Fruit fly (Drosophila melanogaster) S2 (cell line): Measurements from ENCODE around the gene CCAP.

ENCODE experiments used
- CG8478 ChIP-seq: fragments of >200 bp; optimal IDR thresholded peaks from 2 replicates; lab custom pipeline; 2018
- CTCF ChIP-seq, 2 experiments: fragments of >200 bp; optimal IDR thresholded peaks; 2 replicates each; lab custom pipeline; 2018

CCAP gene

dm6 chr3R:22724149-22724973 is 22.5 kb upstream of the CCAP start, which contains the start of gene Irp-1A:
Gene Irp-1A, minus strand, starts transcription at chr3R:22724587.
- TF ChIP-seq CTCF (optimal IDR thresholded peaks at IDR 0.05; lab: Kevin White, UChicago) (no peak), CG8478 (lab: Kevin White, UChicago) (no peak)

DNA sequence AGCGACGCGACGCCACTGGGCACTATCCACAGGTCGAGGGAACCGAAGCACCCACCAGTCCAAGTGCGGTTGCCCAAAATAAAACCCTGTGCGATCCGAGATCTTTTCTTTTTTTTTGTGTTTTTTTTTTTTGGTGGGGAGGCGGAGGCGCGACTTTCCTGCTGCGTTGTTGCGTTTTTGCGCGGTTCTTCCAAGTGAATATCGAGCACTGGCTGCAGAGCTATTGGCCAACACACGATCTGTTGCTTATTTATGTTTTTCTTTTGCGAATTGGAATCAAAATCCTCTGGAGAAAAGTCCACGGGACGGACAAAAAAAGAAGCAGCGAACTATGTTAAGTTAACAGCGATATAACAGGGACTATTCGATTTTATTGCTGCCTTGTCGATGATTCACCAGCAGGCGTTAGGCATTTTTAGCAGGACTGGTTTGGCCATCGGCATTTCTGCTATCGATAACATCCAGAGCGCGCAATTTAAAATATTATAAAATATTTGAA is 19.0 kb upstream of the CCAP start, which contains the start of gene wge:
Gene wge, minus strand, starts transcription at position 343 of the 499 bp plus-strand sequence.
- TF ChIP-seq CTCF (optimal IDR thresholded peaks at IDR 0.05; lab: Kevin White, UChicago) (peak in 1 of 2 experiments; percentile 21), CG8478 (lab: Kevin White, UChicago) (no peak)

DNA sequence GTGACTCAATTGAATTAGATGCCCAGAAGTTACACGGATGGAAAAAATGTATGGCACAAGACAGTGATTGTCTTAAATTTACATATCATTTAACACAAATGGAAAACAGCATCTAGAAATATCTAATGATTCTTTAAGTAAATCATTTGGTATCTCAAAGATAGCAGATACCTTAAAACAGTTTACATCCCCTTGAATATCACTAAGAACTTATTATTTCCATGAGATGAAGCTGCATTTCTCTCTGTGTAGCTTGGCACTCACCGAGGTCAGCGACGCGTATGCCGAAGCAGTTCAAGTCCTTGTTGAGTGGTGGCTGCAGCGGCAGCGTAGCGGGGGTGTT is 17.7 kb upstream of the CCAP start:
- TF ChIP-seq CTCF (optimal IDR thresholded peaks at IDR 0.05; lab: Kevin White, UChicago) (no peak), CG8478 (lab: Kevin White, UChicago) (no peak)

DNA sequence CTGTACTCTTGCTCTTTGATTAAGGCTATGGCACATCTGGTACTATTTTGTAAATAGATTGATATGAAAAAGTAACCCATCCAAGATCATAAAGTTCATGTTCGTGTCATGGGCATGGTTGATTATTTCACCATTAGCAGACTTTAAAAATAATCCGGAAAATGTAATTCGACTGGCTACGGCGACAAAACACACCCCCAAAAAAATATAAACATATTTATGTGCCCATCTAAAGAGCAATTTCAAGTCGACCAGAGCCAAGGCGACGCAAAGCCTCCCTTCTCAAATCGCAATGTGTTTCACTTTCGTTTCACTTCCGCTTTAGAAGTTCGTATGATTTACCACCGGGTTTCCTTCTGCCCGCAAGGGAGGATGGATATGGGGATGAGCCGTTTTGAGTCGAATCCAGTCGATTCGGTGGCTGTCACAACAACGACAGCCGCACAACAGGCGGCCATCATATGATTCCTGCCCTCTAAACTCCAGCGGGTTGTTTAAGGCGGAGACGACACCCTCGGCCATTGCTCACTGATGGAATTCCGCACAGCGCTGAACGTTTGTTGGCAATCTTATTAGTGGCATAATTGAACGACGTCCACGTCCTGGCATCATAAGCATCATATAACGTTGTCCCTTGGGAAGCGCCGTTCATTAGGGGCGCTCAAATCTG is 17.2 kb upstream of the CCAP start:
- TF ChIP-seq CTCF (optimal IDR thresholded peaks at IDR 0.05; lab: Kevin White, UChicago): no peak
- TF ChIP-seq CG8478 (lab: Kevin White, UChicago): no peak

DNA sequence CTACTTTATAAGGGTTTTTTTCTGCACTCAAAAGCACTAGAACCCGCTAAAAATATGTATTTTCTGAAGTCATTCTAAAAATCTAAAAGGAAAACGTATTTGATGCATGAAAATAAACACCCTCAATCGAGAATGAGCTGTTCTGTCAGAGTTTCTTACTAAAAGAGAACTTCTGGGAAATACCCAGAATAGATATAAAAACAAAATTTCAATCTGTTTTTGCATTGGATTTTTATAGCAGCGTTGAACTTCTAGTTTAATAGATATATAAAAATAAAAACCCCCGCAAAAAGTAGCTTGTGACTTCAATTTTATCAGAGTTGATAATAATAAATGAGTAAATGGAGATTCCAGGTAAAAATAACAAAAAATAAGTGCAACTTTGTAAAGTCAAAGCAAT is 16.5 kb upstream of the CCAP start:
- no peak for TF ChIP-seq CTCF (optimal IDR thresholded peaks at IDR 0.05; lab: Kevin White, UChicago)

DNA sequence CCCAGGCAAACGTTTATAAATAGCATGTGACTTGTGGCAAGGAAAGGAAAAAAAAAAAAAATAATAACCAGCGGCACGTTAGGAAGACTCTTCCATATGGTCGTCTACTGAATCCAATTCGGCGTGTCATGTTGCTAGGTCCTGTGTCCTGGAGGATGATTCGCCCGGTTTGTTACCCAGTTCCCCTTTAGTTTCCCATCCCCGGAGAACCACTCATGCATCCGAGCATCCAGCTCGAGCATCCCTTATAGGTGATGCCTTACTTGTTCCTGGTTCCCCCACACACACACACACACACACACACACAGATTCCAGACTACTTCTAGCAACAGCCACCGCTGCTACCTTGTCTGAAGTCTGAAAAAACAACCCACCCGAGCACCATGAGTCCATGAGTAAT is 16.0 kb upstream of the CCAP start:
- no peak for TF ChIP-seq CG8478 (lab: Kevin White, UChicago)
- no peak for TF ChIP-seq CTCF (optimal IDR thresholded peaks at IDR 0.05; lab: Kevin White, UChicago)

dm6 chr3R:22710662-22711061 is 8.8 kb upstream of the CCAP start, which contains the start of gene CG4907:
Gene CG4907, minus strand, starts transcription at chr3R:22710762.
- TF ChIP-seq CG8478 (lab: Kevin White, UChicago): no peak
- no peak for TF ChIP-seq CTCF (optimal IDR thresholded peaks at IDR 0.05; lab: Kevin White, UChicago)

DNA sequence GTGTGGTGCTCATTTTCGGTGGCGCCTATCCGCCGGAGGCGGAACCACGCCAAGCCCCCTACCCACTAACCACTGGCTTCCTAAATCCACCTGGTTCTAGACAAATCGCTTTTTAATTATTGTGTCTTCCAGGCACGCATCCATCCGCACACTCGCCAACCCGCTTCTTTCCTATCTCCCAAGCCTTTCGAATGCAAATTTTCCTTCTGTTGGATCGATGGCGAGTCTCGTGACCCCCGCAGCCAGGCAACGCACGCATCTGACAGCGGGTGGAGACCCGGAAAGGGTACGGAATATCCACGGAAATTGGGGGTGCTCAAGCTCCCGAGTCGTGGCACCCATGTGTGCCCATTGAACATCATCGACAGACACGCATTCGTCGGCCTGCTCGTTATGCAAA is 5.3 kb upstream of the CCAP start, which contains the start of gene CG13842:
Gene CG13842, minus strand, starts transcription at position 101 of the 400 bp plus-strand sequence.
- no peak for TF ChIP-seq CTCF (optimal IDR thresholded peaks at IDR 0.05; lab: Kevin White, UChicago)
- TF ChIP-seq CG8478 (lab: Kevin White, UChicago): no peak

dm6 chr3R:22698208-22698607 is 3.7 kb downstream of the CCAP start, which contains the start of gene Cyp6d4:
Gene Cyp6d4, plus strand, starts transcription at chr3R:22698319.
- TF ChIP-seq CTCF (optimal IDR thresholded peaks at IDR 0.05; lab: Kevin White, UChicago) (no peak), CG8478 (lab: Kevin White, UChicago) (no peak)

DNA sequence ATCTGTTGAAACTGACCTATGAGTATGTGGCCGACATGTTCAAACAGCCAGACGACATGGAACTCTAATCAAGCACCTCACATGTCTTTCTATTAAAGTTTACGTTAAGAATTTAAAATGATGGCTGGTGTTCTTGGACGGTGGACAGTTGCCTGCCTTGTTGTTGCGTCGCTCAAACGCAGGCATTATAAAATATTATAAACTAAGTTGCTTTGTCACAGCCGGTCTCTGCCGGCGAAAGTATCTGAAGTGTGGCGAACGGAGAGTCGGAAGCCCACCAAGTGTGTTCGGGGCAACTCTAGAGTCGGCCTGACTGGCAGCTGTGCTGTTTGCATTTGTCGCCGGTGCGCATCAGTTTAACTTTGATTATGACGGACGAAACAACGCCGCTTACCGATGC is 7.2 kb downstream of the CCAP start, which contains the start of gene cd:
Gene cd, plus strand, starts transcription at position 301 of the 400 bp plus-strand sequence.
- no peak for TF ChIP-seq CTCF (optimal IDR thresholded peaks at IDR 0.05; lab: Kevin White, UChicago)
- no peak for TF ChIP-seq CG8478 (lab: Kevin White, UChicago)

dm6 chr3R:22690311-22690710 is 11.6 kb downstream of the CCAP start, which contains the start of the genes wfs1 and Nup133:
Gene wfs1, minus strand, starts transcription at chr3R:22690380.
Gene Nup133, plus strand, starts transcription at chr3R:22690607.
- TF ChIP-seq CTCF (optimal IDR thresholded peaks at IDR 0.05; lab: Kevin White, UChicago): no peak
- no peak for TF ChIP-seq CG8478 (lab: Kevin White, UChicago)

DNA sequence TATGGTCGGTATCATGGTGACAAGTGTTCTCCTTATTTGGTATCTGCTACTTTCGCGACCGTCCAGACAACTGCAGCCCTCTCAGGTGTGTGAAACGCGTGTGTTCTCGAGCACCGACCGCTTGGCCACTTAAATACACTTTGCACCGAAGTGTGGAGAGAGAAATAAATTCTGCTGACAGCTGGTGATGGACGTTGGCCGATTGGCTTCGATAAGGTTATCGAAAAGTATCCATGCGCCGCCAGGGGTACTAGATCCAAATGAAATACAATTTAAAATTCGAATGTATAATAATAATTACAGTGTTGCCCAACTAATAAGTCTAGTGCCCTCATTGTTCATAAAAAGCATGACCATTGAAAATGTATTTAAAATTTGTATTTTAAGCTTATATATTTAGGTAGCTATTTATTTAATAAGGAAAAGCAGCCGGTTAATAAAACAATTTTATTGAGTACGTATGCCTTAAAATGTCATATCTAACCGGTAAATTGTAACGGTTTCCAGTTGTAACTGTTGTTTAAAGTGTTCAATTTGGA is 15.5 kb downstream of the CCAP start, which contains the start of the genes Gclm and CG17625:
Gene Gclm, minus strand, starts transcription at position 175 of the 539 bp plus-strand sequence.
Gene CG17625, plus strand, starts transcription at position 514 of the 539 bp plus-strand sequence.
- TF ChIP-seq CTCF (optimal IDR thresholded peaks at IDR 0.05; lab: Kevin White, UChicago): no peak
- TF ChIP-seq CG8478 (lab: Kevin White, UChicago): no peak

- no peak for TF ChIP-seq CTCF (optimal IDR thresholded peaks at IDR 0.05; lab: Kevin White, UChicago)
- TF ChIP-seq CG8478 (lab: Kevin White, UChicago): no peak
Measured at dm6 chr3R:22684948-22685253, 17.0 kb downstream of the CCAP start.
